Worm (Caenorhabditis elegans): ENCODE results near the gene C45G9.14.

Gene C45G9.14

DNA sequence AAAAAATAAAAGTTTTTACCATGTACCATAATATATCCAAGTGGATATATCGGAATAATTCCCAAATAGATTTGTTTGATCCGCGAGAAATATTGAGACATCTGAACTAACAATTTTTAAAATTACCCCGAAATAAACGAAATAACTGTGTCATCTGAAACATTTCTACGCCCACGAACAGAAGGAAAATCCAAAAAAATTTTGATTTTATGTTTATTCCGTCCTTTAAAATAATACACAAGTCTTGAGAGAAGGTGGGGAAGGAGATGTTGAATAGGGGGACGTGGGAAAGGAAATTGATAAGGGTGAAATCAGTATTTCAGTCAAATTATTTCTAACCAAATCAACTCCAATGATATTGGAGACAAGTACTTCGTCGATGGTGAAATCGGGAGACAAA is 36.1 kb upstream of the C45G9.14 start, which contains the start of gene R144.11:
Gene R144.11 (minus strand): TSS at position 101 of the 400 bp plus-strand sequence.
- no peak for TF ChIP-seq R02D3.7 (tag; optimal IDR thresholded peaks at IDR 0.05)
- no peak for TF ChIP-seq nhr-11 (tag; optimal IDR thresholded peaks at IDR 0.05)
- no peak for TF ChIP-seq elt-1 (tag; optimal IDR thresholded peaks at IDR 0.05)
- TF ChIP-seq daf-12 (tag; optimal IDR thresholded peaks at IDR 0.05): no peak
- no peak for TF ChIP-seq snpc-4 (tag; optimal IDR thresholded peaks at IDR 0.05)
- no peak for TF ChIP-seq nhr-237 (tag; optimal IDR thresholded peaks at IDR 0.05)
- TF ChIP-seq lin-15B (tag; optimal IDR thresholded peaks at IDR 0.05): no peak
- TF ChIP-seq elt-3 (tag; optimal IDR thresholded peaks at IDR 0.05): no peak
- no peak for TF ChIP-seq nhr-28 (tag; optimal IDR thresholded peaks at IDR 0.05)

DNA sequence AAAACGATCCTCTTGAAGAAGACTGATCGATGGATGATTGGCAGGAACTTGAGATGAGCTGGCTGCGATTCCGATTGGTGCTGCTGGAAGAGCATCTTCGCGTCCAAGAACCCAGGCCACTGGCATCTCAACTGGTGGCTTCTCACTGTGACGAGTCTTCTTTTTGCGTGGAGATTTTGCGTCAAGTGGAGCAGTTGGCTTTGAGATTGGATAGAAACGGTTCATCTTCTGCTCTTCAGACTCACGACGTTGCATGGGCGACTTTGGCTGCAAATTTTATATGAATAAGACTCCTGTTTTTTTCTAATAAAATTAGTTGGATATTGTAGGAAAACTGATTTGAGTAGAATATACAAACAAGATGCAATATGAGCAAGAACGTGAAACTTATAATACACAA is 34.1 kb upstream of the C45G9.14 start:
- TF ChIP-seq nhr-25 (tag; optimal IDR thresholded peaks at IDR 0.05): no peak
- TF ChIP-seq mdl-1 (tag; optimal IDR thresholded peaks at IDR 0.05): no peak
- TF ChIP-seq ZK546.5 (tag; optimal IDR thresholded peaks at IDR 0.05): no peak
- no peak for TF ChIP-seq nhr-237 (tag; optimal IDR thresholded peaks at IDR 0.05)
- no peak for TF ChIP-seq eor-1 (tag; optimal IDR thresholded peaks at IDR 0.05)
- no peak for TF ChIP-seq nhr-12 (tag; optimal IDR thresholded peaks at IDR 0.05)
- no peak for TF ChIP-seq elt-2 (tag; optimal IDR thresholded peaks at IDR 0.05)
- no peak for TF ChIP-seq ztf-11 (tag; optimal IDR thresholded peaks at IDR 0.05)
- no peak for TF ChIP-seq nhr-67 (tag; optimal IDR thresholded peaks at IDR 0.05)
- TF ChIP-seq elt-1 (tag; optimal IDR thresholded peaks at IDR 0.05): no peak
- no peak for TF ChIP-seq jun-1 (tag; optimal IDR thresholded peaks at IDR 0.05)
- TF ChIP-seq nhr-43 (tag; optimal IDR thresholded peaks at IDR 0.05; ENCODE audit: poor library complexity, severe bottlenecking): no peak
- TF ChIP-seq aly-2 (tag; optimal IDR thresholded peaks at IDR 0.05): no peak
- TF ChIP-seq ztf-4 (tag; optimal IDR thresholded peaks at IDR 0.05): no peak
- TF ChIP-seq sea-2 (GFP tag; optimal IDR thresholded peaks at IDR 0.05): no peak
- no peak for TF ChIP-seq mml-1 (tag; optimal IDR thresholded peaks at IDR 0.05)

DNA sequence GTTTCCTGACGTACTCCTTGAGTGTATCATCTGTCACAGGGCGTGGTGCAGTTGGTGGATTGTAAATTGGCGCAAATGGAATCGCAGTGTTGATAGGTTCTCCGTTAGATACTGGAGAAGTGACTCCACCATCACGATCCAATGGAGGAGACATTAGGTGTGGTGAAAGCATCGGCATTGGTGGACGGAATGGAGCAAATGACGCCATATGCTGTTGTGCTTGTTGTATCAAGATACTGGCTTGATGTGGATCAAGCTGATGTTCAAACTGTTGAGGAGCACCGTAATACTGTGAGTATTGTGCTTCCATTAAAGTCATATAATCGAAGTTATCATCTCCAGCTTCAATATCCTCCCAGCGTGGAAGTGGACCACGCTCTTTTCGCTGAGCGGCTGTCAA is 32.3 kb upstream of the C45G9.14 start:
- TF ChIP-seq pqm-1 (tag; optimal IDR thresholded peaks at IDR 0.05) (no peak), elt-2 (tag; optimal IDR thresholded peaks at IDR 0.05) (no peak), daf-12 (tag; optimal IDR thresholded peaks at IDR 0.05) (no peak), nhr-12 (tag; optimal IDR thresholded peaks at IDR 0.05) (no peak)

DNA sequence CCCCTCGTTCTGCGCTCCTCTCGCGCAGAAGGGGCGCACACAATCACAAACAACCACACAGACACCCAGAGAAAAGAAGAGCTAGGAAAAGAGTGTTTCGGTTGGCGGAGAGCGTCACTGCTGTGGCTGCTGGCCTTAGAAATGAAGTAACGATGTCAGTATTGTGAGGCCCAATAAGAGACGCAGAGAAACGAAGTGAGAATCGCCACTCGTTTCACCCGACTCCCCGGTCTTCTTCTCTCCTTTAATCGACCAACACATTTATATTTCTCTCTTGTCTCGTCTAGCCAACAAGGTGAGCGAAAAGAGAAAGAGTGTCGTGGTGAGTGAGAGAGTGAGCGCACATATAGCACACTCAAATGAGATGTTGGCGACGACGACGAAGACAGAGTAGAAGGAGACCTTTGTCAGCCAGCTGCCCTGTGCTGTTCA is 30.9 kb upstream of the C45G9.14 start:
- TF ChIP-seq elt-1 (tag; optimal IDR thresholded peaks at IDR 0.05) (peak; percentile 63), hmg-11 (tag; optimal IDR thresholded peaks at IDR 0.05) (peak; percentile 93), nhr-11 (tag; optimal IDR thresholded peaks at IDR 0.05) (peak; percentile 89), nhr-43 (tag; optimal IDR thresholded peaks at IDR 0.05; ENCODE audit: poor library complexity, severe bottlenecking) (no peak), mdl-1 (tag; optimal IDR thresholded peaks at IDR 0.05) (peak; percentile 41), ztf-4 (tag; optimal IDR thresholded peaks at IDR 0.05) (peak; percentile 66), elt-2 (tag; optimal IDR thresholded peaks at IDR 0.05) (peak; percentile 66), fkh-10 (GFP tag; optimal IDR thresholded peaks at IDR 0.05) (peak; percentile 12), skn-1 (tag; optimal IDR thresholded peaks at IDR 0.05) (peak; percentile 38), ceh-9 (tag; optimal IDR thresholded peaks at IDR 0.05) (no peak), egl-5 (tag; optimal IDR thresholded peaks at IDR 0.05) (peak; percentile 26), tbx-2 (tag; optimal IDR thresholded peaks at IDR 0.05) (peak; percentile 76), R02D3.7 (tag; optimal IDR thresholded peaks at IDR 0.05) (peak; percentile 55), nhr-76 (tag; optimal IDR thresholded peaks at IDR 0.05) (no peak), jun-1 (tag; optimal IDR thresholded peaks at IDR 0.05) (peak; percentile 90), fos-1 (tag; optimal IDR thresholded peaks at IDR 0.05) (peak; percentile 15), lin-39 (tag; optimal IDR thresholded peaks at IDR 0.05) (peak; percentile 95), unc-39 (tag; optimal IDR thresholded peaks at IDR 0.05) (no peak), pha-4 (tag; optimal IDR thresholded peaks at IDR 0.05) (peak; percentile 87), nhr-12 (tag; optimal IDR thresholded peaks at IDR 0.05) (no peak), ZK546.5 (tag; optimal IDR thresholded peaks at IDR 0.05) (no peak), lsy-12 (tag; optimal IDR thresholded peaks at IDR 0.05) (peak; percentile 76), ama-1 (optimal IDR thresholded peaks at IDR 0.05) (peak; percentile 44), aly-2 (tag; optimal IDR thresholded peaks at IDR 0.05) (no peak), ceh-16 (tag; optimal IDR thresholded peaks at IDR 0.05) (peak; percentile 12), lin-15B (tag; optimal IDR thresholded peaks at IDR 0.05) (peak; percentile 73), egl-27 (tag; optimal IDR thresholded peaks at IDR 0.05) (peak; percentile 64), unc-62 (GFP tag; optimal IDR thresholded peaks at IDR 0.05) (peak; percentile 51), nhr-23 (tag; optimal IDR thresholded peaks at IDR 0.05) (peak; percentile 83), nhr-25 (tag; optimal IDR thresholded peaks at IDR 0.05) (peak; percentile 91), nfya-1 (tag; optimal IDR thresholded peaks at IDR 0.05; ENCODE audit: insufficient read depth) (peak; percentile 91), ceh-28 (tag; optimal IDR thresholded peaks at IDR 0.05) (peak; percentile 75), pqm-1 (tag; optimal IDR thresholded peaks at IDR 0.05) (peak; percentile 38), snpc-4 (tag; optimal IDR thresholded peaks at IDR 0.05) (peak; percentile 74)
